Fruit fly (Drosophila melanogaster): ENCODE measurements around the gene CG5167.

CG5167 gene

DNA sequence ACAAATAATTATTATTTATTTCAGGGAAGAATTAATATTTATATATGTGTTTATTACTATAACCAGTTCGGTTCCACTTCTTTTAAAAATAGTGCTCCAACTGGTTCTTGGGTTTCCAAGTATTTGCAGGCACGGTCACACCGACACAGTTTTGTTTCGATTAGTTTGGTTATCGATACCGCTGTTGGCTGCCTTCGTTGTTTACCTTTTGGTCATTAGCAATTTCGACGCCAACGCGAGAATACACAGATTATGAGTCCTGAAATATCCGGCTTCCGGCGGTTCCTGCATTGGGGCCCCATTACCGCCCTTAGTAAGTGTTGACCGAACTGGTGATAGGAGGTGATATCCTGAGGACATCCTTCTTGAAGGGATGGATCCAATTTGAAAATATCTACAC lies 1.8 kb downstream of the CG5167 start, which contains the start of gene CG5196 (continued):
- TF ChIP-seq Jarid2 (GFP tag; optimal IDR thresholded peaks at IDR 0.05) (no peak), nerfin-1 (tag; optimal IDR thresholded peaks at IDR 0.05) (peak; percentile 33), CG8388 (GFP tag; optimal IDR thresholded peaks at IDR 0.05) (no peak), mld (GFP tag; IDR thresholded peaks at IDR 0.05; ENCODE audit: partially characterized antibody) (peak; percentile 58; the same call in 2 of the 3 replicates), lmd (GFP tag; IDR thresholded peaks at IDR 0.05) (no peak), CG17612 (GFP tag; IDR thresholded peaks at IDR 0.05) (no peak), hkb (optimal IDR thresholded peaks at IDR 0.05) (no peak), hkb (GFP tag; IDR thresholded peaks at IDR 0.05) (no peak), Blimp-1 (GFP tag; optimal IDR thresholded peaks at IDR 0.05) (no peak), ci (GFP tag; IDR thresholded peaks at IDR 0.05) (no peak; the same call in 2 of the 3 replicates), Dfd (GFP tag; optimal IDR thresholded peaks at IDR 0.05) (no peak), bigmax (GFP tag; optimal IDR thresholded peaks at IDR 0.05) (peak; percentile 47), CG1529 (GFP tag; optimal IDR thresholded peaks at IDR 0.05) (no peak), CG15479 (GFP tag; optimal IDR thresholded peaks at IDR 0.05) (no peak), btn (GFP tag; optimal IDR thresholded peaks at IDR 0.05) (no peak), Antp (GFP tag; optimal IDR thresholded peaks at IDR 0.05) (no peak), pita (GFP tag; optimal IDR thresholded peaks at IDR 0.05) (no peak), Spps (tag; optimal IDR thresholded peaks at IDR 0.05) (no peak), gcm2 (GFP tag; optimal IDR thresholded peaks at IDR 0.05) (no peak), CG14860 (GFP tag; IDR thresholded peaks at IDR 0.05; ENCODE audit: partially characterized antibody) (peak; percentile 27; the same call in 2 of the 3 replicates), Drgx (GFP tag; IDR thresholded peaks at IDR 0.05) (no peak), CG17385 (GFP tag; optimal IDR thresholded peaks at IDR 0.05) (no peak), ems (GFP tag; optimal IDR thresholded peaks at IDR 0.05) (no peak), Opbp (GFP tag; IDR thresholded peaks at IDR 0.05; ENCODE audit: partially characterized antibody) (peak; percentile 72), CG30431 (GFP tag; optimal IDR thresholded peaks at IDR 0.05) (no peak), grn (GFP tag; optimal IDR thresholded peaks at IDR 0.05) (no peak), CG16779 (GFP tag; IDR thresholded peaks at IDR 0.05) (peak; percentile 45; the same call in 1 of the 2 replicates), fd3F (GFP tag; optimal IDR thresholded peaks at IDR 0.05) (no peak), klu (GFP tag; IDR thresholded peaks at IDR 0.05) (no peak), CTCF (GFP tag; optimal IDR thresholded peaks at IDR 0.05) (peak; percentile 8), CG12155 (GFP tag; optimal IDR thresholded peaks at IDR 0.05) (no peak), ssp (GFP tag; IDR thresholded peaks at IDR 0.05) (no peak), wek (GFP tag; optimal IDR thresholded peaks at IDR 0.05) (peak; percentile 9), tx (GFP tag; optimal IDR thresholded peaks at IDR 0.05) (no peak), sr (GFP tag; IDR thresholded peaks at IDR 0.05) (no peak), crol (GFP tag; IDR thresholded peaks at IDR 0.05) (no peak), CG1647 (GFP tag; optimal IDR thresholded peaks at IDR 0.05) (no peak), slp2 (GFP tag; optimal IDR thresholded peaks at IDR 0.05) (no peak), CG18262 (tag; optimal IDR thresholded peaks at IDR 0.05) (no peak), Rx (GFP tag; IDR thresholded peaks at IDR 0.05) (no peak), Atf6 (GFP tag; IDR thresholded peaks at IDR 0.05) (no peak), caup (GFP tag; optimal IDR thresholded peaks at IDR 0.05; ENCODE audit: severe bottlenecking) (peak; percentile 18), CG15073 (GFP tag; optimal IDR thresholded peaks at IDR 0.05) (no peak), CG7271 (tag; optimal IDR thresholded peaks at IDR 0.05) (no peak), CG30020 (tag; optimal IDR thresholded peaks at IDR 0.05) (peak; percentile 61), z (GFP tag; IDR thresholded peaks at IDR 0.05) (no peak), Dad (GFP tag; optimal IDR thresholded peaks at IDR 0.05) (no peak), sna (GFP tag; IDR thresholded peaks at IDR 0.05; ENCODE audit: partially characterized antibody) (peak; percentile 60), CG13624 (GFP tag; optimal IDR thresholded peaks at IDR 0.05) (no peak), jigr1 (GFP tag; IDR thresholded peaks at IDR 0.05) (no peak), CG9817 (tag; optimal IDR thresholded peaks at IDR 0.05) (no peak), Nf-YC (tag; optimal IDR thresholded peaks at IDR 0.05) (peak; percentile 31), ewg (GFP tag; optimal IDR thresholded peaks at IDR 0.05) (no peak)

All from whole organism, embryonic.